Fruit fly (Drosophila melanogaster) Kc167 (cell line): ENCODE measurements around the gene CG5835.

Experiments
- Myc ChIP-seq: fragments of >200 bp; optimal IDR thresholded peaks from 2 replicates; lab custom pipeline; 2017; ENCODE audit warnings: missing external identifiers
- Sin3A ChIP-seq: fragments of >200 bp; optimal IDR thresholded peaks from 2 replicates; lab custom pipeline; 2018; ENCODE audit warnings: missing external identifiers
- h ChIP-seq: fragments of >200 bp; optimal IDR thresholded peaks from 3 replicates; lab custom pipeline; 2018; ENCODE audit warnings: missing external identifiers
- insv ChIP-seq: fragments of >200 bp; optimal IDR thresholded peaks from 3 replicates; lab custom pipeline; 2018; ENCODE audit warnings: missing external identifiers
- psq ChIP-seq: fragments of >200 bp; optimal IDR thresholded peaks from 2 replicates; lab custom pipeline; 2017; ENCODE audit warnings: missing external identifiers
- ttk ChIP-seq: sonication (Bioruptor generic); optimal IDR thresholded peaks from 2 replicates; lab custom pipeline; 2017; ENCODE audit warnings: missing external identifiers

dm6 chr3R:19180263-19180893 lies 26.9 kb upstream of the CG5835 start, which contains the start of the genes CG5555 and myd:
- TF ChIP-seq h (no peak), Myc (lab: Kevin White, UChicago) (no peak), psq (no peak), Sin3A (lab: Kevin White, UChicago) (no peak), ttk (lab: Kevin White, UChicago) (no peak), insv (lab: Kevin White, UChicago) (no peak)
